Fruit fly (Drosophila melanogaster) whole organism, embryonic: ENCODE measurements around the gene CG10710.

Experiments
- Bgb ChIP-seq: fragments of 200-800 bp; sonication (Bioruptor generic); IDR thresholded peaks from 2 replicates; pipeline ENCODE4 v1.3.6; 2022; ENCODE audit warnings: missing biosample characterization, missing genetic modification characterization; ENCODE audit not compliant: partially characterized antibody
- CG10565 ChIP-seq: fragments of 200-800 bp; sonication (Bioruptor generic); optimal IDR thresholded peaks from 3 replicates; lab custom pipeline; 2016; ENCODE audit warnings: missing biosample characterization, mild to moderate bottlenecking, missing genetic modification characterization
- CG12155 ChIP-seq: fragments of 200-800 bp; sonication (Bioruptor generic); optimal IDR thresholded peaks from 3 replicates; lab custom pipeline; 2016; ENCODE audit warnings: missing biosample characterization, missing genetic modification characterization
- CG12769 ChIP-seq: fragments of 200-800 bp; sonication (Bioruptor generic); optimal IDR thresholded peaks from 2 replicates; lab custom pipeline; 2019; ENCODE audit warnings: missing biosample characterization, mild to moderate bottlenecking, missing genetic modification characterization, moderate library complexity
- CG14050 ChIP-seq: fragments of 200-800 bp; sonication (Bioruptor generic); IDR thresholded peaks from 3 replicates; pipeline ENCODE4 v1.3.6; 2022; ENCODE audit warnings: missing biosample characterization, missing genetic modification characterization
- CG14965 ChIP-seq: fragments of 200-800 bp; sonication (Bioruptor generic); optimal IDR thresholded peaks from 2 replicates; lab custom pipeline; 2016; ENCODE audit warnings: missing biosample characterization, missing genetic modification characterization, borderline replicate concordance
- CG15696 ChIP-seq: fragments of 200-800 bp; sonication (Bioruptor generic); optimal IDR thresholded peaks from 2 replicates; lab custom pipeline; 2019; ENCODE audit warnings: missing biosample characterization, mild to moderate bottlenecking, missing genetic modification characterization, moderate library complexity
- CG1792 ChIP-seq: fragments of 200-800 bp; sonication (Bioruptor generic); optimal IDR thresholded peaks from 2 replicates; lab custom pipeline; 2016; ENCODE audit warnings: missing biosample characterization, missing genetic modification characterization
- CG1832 ChIP-seq: fragments of 200-800 bp; sonication (Bioruptor generic); optimal IDR thresholded peaks from 2 replicates; lab custom pipeline; 2017; ENCODE audit warnings: missing biosample characterization, mild to moderate bottlenecking, missing genetic modification characterization, inconsistent platforms
- CG18599 ChIP-seq: fragments of 200-800 bp; sonication (Bioruptor generic); optimal IDR thresholded peaks from 3 replicates; lab custom pipeline; 2017; ENCODE audit warnings: missing biosample characterization, missing genetic modification characterization, mild to moderate bottlenecking, moderate library complexity, missing genetic modification reagents
- CG2678 ChIP-seq: fragments of 200-800 bp; sonication (Bioruptor generic); optimal IDR thresholded peaks from 3 replicates; lab custom pipeline; 2019; ENCODE audit warnings: missing biosample characterization, mild to moderate bottlenecking, missing genetic modification characterization, moderate library complexity
- CG3065 ChIP-seq: fragments of 200-800 bp; sonication (Bioruptor generic); optimal IDR thresholded peaks from 2 replicates; lab custom pipeline; 2016; ENCODE audit warnings: missing biosample characterization, missing genetic modification characterization
- CG31388 ChIP-seq: fragments of 200-800 bp; sonication (Bioruptor generic); optimal IDR thresholded peaks from 2 replicates; lab custom pipeline; 2016; ENCODE audit warnings: missing biosample characterization, missing genetic modification characterization
- CG32532 ChIP-seq: fragments of 200-800 bp; sonication (Bioruptor generic); IDR thresholded peaks from 2 replicates; pipeline ENCODE4 v1.3.6; 2022; ENCODE audit warnings: missing biosample characterization, missing genetic modification characterization
- CG4328 ChIP-seq: fragments of 200-800 bp; sonication (Bioruptor generic); optimal IDR thresholded peaks from 3 replicates; lab custom pipeline; 2017; ENCODE audit warnings: missing biosample characterization, missing genetic modification reagents, missing genetic modification characterization
- CG4424 ChIP-seq: fragments of 200-800 bp; sonication (Bioruptor generic); optimal IDR thresholded peaks from 3 replicates; lab custom pipeline; 2016; ENCODE audit warnings: missing biosample characterization, missing genetic modification characterization
- CG6689 ChIP-seq: fragments of 200-800 bp; sonication (Bioruptor generic); IDR thresholded peaks from 2 replicates; pipeline ENCODE4 v1.3.6; 2022; ENCODE audit warnings: missing biosample characterization, missing genetic modification characterization
- CG6791 ChIP-seq: fragments of 200-800 bp; sonication (Bioruptor generic); IDR thresholded peaks from 3 replicates; pipeline ENCODE4 v1.3.6; 2022; ENCODE audit warnings: missing biosample characterization, missing genetic modification characterization; ENCODE audit not compliant: partially characterized antibody
- CG6854 ChIP-seq: fragments of 200-800 bp; sonication (Bioruptor generic); optimal IDR thresholded peaks from 3 replicates; lab custom pipeline; 2017; ENCODE audit warnings: missing biosample characterization, mild to moderate bottlenecking, missing genetic modification characterization
- CG7556 ChIP-seq: fragments of 200-800 bp; sonication (Bioruptor generic); optimal IDR thresholded peaks from 2 replicates; lab custom pipeline; 2017; ENCODE audit warnings: missing biosample characterization, mild to moderate bottlenecking, missing genetic modification characterization
- CG7839 ChIP-seq: fragments of 200-800 bp; sonication (Bioruptor generic); optimal IDR thresholded peaks from 3 replicates; lab custom pipeline; 2018; ENCODE audit warnings: missing biosample characterization, mild to moderate bottlenecking, missing genetic modification characterization, moderate library complexity
- CG8281 ChIP-seq: fragments of 200-800 bp; sonication (Bioruptor generic); optimal IDR thresholded peaks from 2 replicates; lab custom pipeline; 2018; ENCODE audit warnings: missing biosample characterization, mild to moderate bottlenecking, missing genetic modification characterization, moderate library complexity
- CG8388 ChIP-seq: fragments of 200-800 bp; sonication (Bioruptor generic); optimal IDR thresholded peaks from 2 replicates; lab custom pipeline; 2019; ENCODE audit warnings: missing biosample characterization, mild to moderate bottlenecking, missing genetic modification characterization, moderate library complexity
- CG9437 ChIP-seq: fragments of 200-800 bp; sonication (Bioruptor generic); optimal IDR thresholded peaks from 2 replicates; lab custom pipeline; 2018; ENCODE audit warnings: missing biosample characterization, mild to moderate bottlenecking, missing genetic modification characterization
- Chrac-16 ChIP-seq: fragments of 200-800 bp; sonication (Bioruptor generic); optimal IDR thresholded peaks from 3 replicates; lab custom pipeline; 2016; ENCODE audit warnings: missing biosample characterization, missing genetic modification characterization
- HHEX ChIP-seq: fragments of 200-800 bp; sonication (Bioruptor generic); optimal IDR thresholded peaks from 3 replicates; lab custom pipeline; 2017; ENCODE audit warnings: missing biosample characterization, mild to moderate bottlenecking, missing genetic modification characterization, missing genetic modification reagents
- Lhr ChIP-seq: fragments of 200-800 bp; sonication (Bioruptor generic); optimal IDR thresholded peaks from 3 replicates; lab custom pipeline; 2017; ENCODE audit warnings: mild to moderate bottlenecking, missing biosample characterization, missing genetic modification reagents, missing genetic modification characterization
- Meics ChIP-seq: fragments of 200-800 bp; sonication (Bioruptor generic); optimal IDR thresholded peaks from 2 replicates; lab custom pipeline; 2017; ENCODE audit warnings: missing biosample characterization, mild to moderate bottlenecking, missing genetic modification characterization
- NFAT ChIP-seq: fragments of 200-800 bp; sonication (Bioruptor generic); IDR thresholded peaks from 2 replicates; pipeline ENCODE4 v1.3.6; 2022; ENCODE audit warnings: missing biosample characterization, missing genetic modification characterization
- Oli ChIP-seq: fragments of 200-800 bp; sonication (Bioruptor generic); optimal IDR thresholded peaks from 2 replicates; lab custom pipeline; 2018; ENCODE audit warnings: missing biosample characterization, mild to moderate bottlenecking, missing genetic modification characterization, moderate library complexity
- Rfx ChIP-seq: fragments of 200-800 bp; sonication (Bioruptor generic); IDR thresholded peaks from 2 replicates; pipeline ENCODE4 v1.3.6; 2022; ENCODE audit warnings: missing biosample characterization, missing genetic modification characterization
- Sry-β ChIP-seq: fragments of 200-800 bp; sonication (Bioruptor generic); optimal IDR thresholded peaks from 2 replicates; lab custom pipeline; 2018; ENCODE audit warnings: missing biosample characterization, mild to moderate bottlenecking, missing genetic modification characterization, moderate library complexity
- Sry-δ ChIP-seq: fragments of 200-800 bp; sonication (Bioruptor generic); optimal IDR thresholded peaks from 2 replicates; lab custom pipeline; 2016; ENCODE audit warnings: missing biosample characterization, missing genetic modification characterization
- Xrp1 ChIP-seq: fragments of 200-800 bp; sonication (Bioruptor generic); IDR thresholded peaks from 2 replicates; pipeline ENCODE4 v1.3.6; 2022; ENCODE audit warnings: missing biosample characterization, missing genetic modification characterization
- chinmo ChIP-seq: fragments of 200-800 bp; sonication (Bioruptor generic); IDR thresholded peaks from 4 replicates; pipeline ENCODE4 v1.3.6; 2022; ENCODE audit warnings: missing biosample characterization, missing genetic modification characterization; ENCODE audit not compliant: partially characterized antibody
- chm ChIP-seq: fragments of 200-800 bp; sonication (Bioruptor generic); IDR thresholded peaks from 2 replicates; pipeline ENCODE4 v1.3.6; 2022; ENCODE audit warnings: missing biosample characterization, missing genetic modification characterization
- disco-r ChIP-seq: fragments of 200-800 bp; sonication (Bioruptor generic); optimal IDR thresholded peaks from 2 replicates; lab custom pipeline; 2016; ENCODE audit warnings: missing biosample characterization, missing genetic modification characterization
- gce ChIP-seq: fragments of 200-800 bp; sonication (Bioruptor generic); IDR thresholded peaks from 3 replicates; pipeline ENCODE4 v1.3.6; 2022; ENCODE audit warnings: missing biosample characterization, missing genetic modification characterization
- grn ChIP-seq: fragments of 200-800 bp; sonication (Bioruptor generic); optimal IDR thresholded peaks from 3 replicates; lab custom pipeline; 2017; ENCODE audit warnings: missing biosample characterization, missing genetic modification characterization
- gsb ChIP-seq: fragments of 200-800 bp; sonication (Bioruptor generic); IDR thresholded peaks from 2 replicates; pipeline ENCODE4 v1.3.6; 2022; ENCODE audit warnings: missing biosample characterization, missing genetic modification characterization
- her ChIP-seq: fragments of 200-800 bp; sonication (Bioruptor generic); optimal IDR thresholded peaks from 2 replicates; lab custom pipeline; 2016; ENCODE audit warnings: missing biosample characterization, missing genetic modification characterization
- lab ChIP-seq: fragments of 200-800 bp; sonication (Bioruptor generic); optimal IDR thresholded peaks from 3 replicates; lab custom pipeline; 2017; ENCODE audit warnings: missing biosample characterization, missing genetic modification characterization, mild to moderate bottlenecking, moderate library complexity, missing genetic modification reagents
- lmd ChIP-seq: fragments of 200-800 bp; sonication (Bioruptor generic); IDR thresholded peaks from 2 replicates; pipeline ENCODE4 v1.3.6; 2022; ENCODE audit warnings: missing biosample characterization, missing genetic modification characterization
- oc ChIP-seq: fragments of 200-800 bp; sonication (Bioruptor generic); optimal IDR thresholded peaks from 2 replicates; lab custom pipeline; 2018; ENCODE audit warnings: missing biosample characterization, mild to moderate bottlenecking, missing genetic modification characterization, moderate library complexity
- salm ChIP-seq: fragments of 200-800 bp; sonication (Bioruptor generic); optimal IDR thresholded peaks from 2 replicates; lab custom pipeline; 2018; ENCODE audit warnings: missing biosample characterization, mild to moderate bottlenecking, missing genetic modification characterization
- sd ChIP-seq: fragments of 200-800 bp; sonication (Bioruptor generic); optimal IDR thresholded peaks from 3 replicates; lab custom pipeline; 2018; ENCODE audit warnings: missing biosample characterization, mild to moderate bottlenecking, missing genetic modification characterization, moderate library complexity
- sens ChIP-seq: fragments of 200-800 bp; sonication (Bioruptor generic); peaks from one replicate; lab custom pipeline; 2016; ENCODE audit warnings: missing biosample characterization, missing genetic modification characterization
- slbo ChIP-seq: fragments of 200-800 bp; sonication (Bioruptor generic); IDR thresholded peaks from 2 replicates; pipeline ENCODE4 v1.3.6; 2022; ENCODE audit warnings: missing biosample characterization, missing genetic modification characterization
- stc ChIP-seq: fragments of 200-800 bp; sonication (Bioruptor generic); IDR thresholded peaks from 2 replicates; pipeline ENCODE4 v1.3.6; 2022; ENCODE audit warnings: missing biosample characterization, missing genetic modification characterization
- vvl ChIP-seq: fragments of 200-800 bp; sonication (Bioruptor generic); IDR thresholded peaks from 2 replicates; pipeline ENCODE4 v1.3.6; 2022; ENCODE audit warnings: missing biosample characterization, missing genetic modification characterization

CG10710 gene

dm6 chr3L:13494363-13495015 lies 24.9 kb downstream of the CG10710 start (continued):
- TF ChIP-seq CG8281 (tag; lab: Kevin White, UChicago), result no peak
- TF ChIP-seq CG3065 (GFP tag; lab: Kevin White, UChicago), result no peak
- no peak for TF ChIP-seq CG1792
- no peak for TF ChIP-seq lab (GFP tag; lab: Kevin White, UChicago)
- no peak for TF ChIP-seq Lhr
- no peak for TF ChIP-seq CG12155 (GFP tag; lab: Kevin White, UChicago)
- peak; percentile 29; the same call in 1 of the 2 replicates for TF ChIP-seq Rfx (GFP tag; lab: Robert Waterston, UW)
- no peak for TF ChIP-seq sd (tag; lab: Kevin White, UChicago)
- TF ChIP-seq HHEX (GFP tag; lab: Kevin White, UChicago), result no peak
- TF ChIP-seq lmd, result no peak
- no peak for TF ChIP-seq gce (GFP tag; lab: Robert Waterston, UW)
- TF ChIP-seq CG4328, result no peak
- TF ChIP-seq Xrp1, result no peak
- no peak for TF ChIP-seq Meics (GFP tag; lab: Kevin White, UChicago)
- no peak for TF ChIP-seq CG14050 (GFP tag; lab: Robert Waterston, UW)
- TF ChIP-seq CG32532 (GFP tag; lab: Robert Waterston, UW), result no peak
- TF ChIP-seq CG31388 (GFP tag; lab: Kevin White, UChicago), result no peak
- TF ChIP-seq slbo (GFP tag; lab: Robert Waterston, UW), result no peak
- TF ChIP-seq CG9437 (GFP tag; lab: Kevin White, UChicago), result no peak
- no peak for TF ChIP-seq Sry-δ (GFP tag; lab: Kevin White, UChicago)
- no peak for TF ChIP-seq CG1832 (GFP tag; lab: Kevin White, UChicago)
- peak; percentile 47; the same call in 1 of the 2 replicates for TF ChIP-seq NFAT
- no peak for TF ChIP-seq CG6689 (GFP tag; lab: Robert Waterston, UW)
- TF ChIP-seq CG14965 (GFP tag; lab: Kevin White, UChicago), result no peak
- TF ChIP-seq CG6791 (GFP tag; lab: Robert Waterston, UW), result 0 out of 3 replicates have a peak, but pooled peaks have one; percentile 38
- TF ChIP-seq CG8388 (GFP tag; lab: Kevin White, UChicago), result no peak
- TF ChIP-seq Sry-β (GFP tag; lab: Kevin White, UChicago), result no peak
- peak; percentile 38; the same call in 1 of the 2 replicates for TF ChIP-seq chm (GFP tag; lab: Robert Waterston, UW)
- no peak for TF ChIP-seq CG2678 (tag; lab: Kevin White, UChicago)
- no peak for TF ChIP-seq salm (tag; lab: Kevin White, UChicago)
- no peak for TF ChIP-seq CG7556 (GFP tag; lab: Kevin White, UChicago)
- peak; percentile 39; the same call in 1 of the 2 replicates for TF ChIP-seq Bgb (GFP tag; lab: Robert Waterston, UW)
- no peak for TF ChIP-seq stc (GFP tag; lab: Robert Waterston, UW)
- no peak for TF ChIP-seq Oli
- no peak for TF ChIP-seq her (GFP tag; lab: Kevin White, UChicago)
- peak; percentile 28 for TF ChIP-seq oc (tag; lab: Kevin White, UChicago)
- TF ChIP-seq Chrac-16 (GFP tag; lab: Kevin White, UChicago), result no peak

- TF ChIP-seq CG12769 (tag; lab: Kevin White, UChicago) (peak; percentile 73), gsb (GFP tag; lab: Robert Waterston, UW) (no peak), CG6854 (GFP tag; lab: Kevin White, UChicago) (no peak), CG7839 (tag; lab: Kevin White, UChicago) (no peak), CG18599 (GFP tag; lab: Kevin White, UChicago) (no peak), grn (GFP tag; lab: Kevin White, UChicago) (peak; percentile 76), CG10565 (no peak), chinmo (GFP tag; lab: Robert Waterston, UW) (peak; percentile 73; the same call in 1 of the 4 replicates), vvl (GFP tag; lab: Robert Waterston, UW) (0 out of 2 replicates have a peak, but pooled peaks have one; percentile 60), disco-r (GFP tag; lab: Kevin White, UChicago) (no peak), sens (GFP tag; lab: Kevin White, UChicago) (peak; percentile 0), CG4424 (GFP tag; lab: Kevin White, UChicago) (no peak), CG15696 (no peak)
These were observed 28.6 kb downstream of the CG10710 start for dm6 chr3L:13490689-13491348.
